Worm (Caenorhabditis elegans): ENCODE results near the gene C08F11.7.
"Not testable (repeated sequence)": the region's sequence is repeated elsewhere in the genome, so short reads cannot be mapped to it uniquely, and the experiment has no call there.

Gene C08F11.7

DNA sequence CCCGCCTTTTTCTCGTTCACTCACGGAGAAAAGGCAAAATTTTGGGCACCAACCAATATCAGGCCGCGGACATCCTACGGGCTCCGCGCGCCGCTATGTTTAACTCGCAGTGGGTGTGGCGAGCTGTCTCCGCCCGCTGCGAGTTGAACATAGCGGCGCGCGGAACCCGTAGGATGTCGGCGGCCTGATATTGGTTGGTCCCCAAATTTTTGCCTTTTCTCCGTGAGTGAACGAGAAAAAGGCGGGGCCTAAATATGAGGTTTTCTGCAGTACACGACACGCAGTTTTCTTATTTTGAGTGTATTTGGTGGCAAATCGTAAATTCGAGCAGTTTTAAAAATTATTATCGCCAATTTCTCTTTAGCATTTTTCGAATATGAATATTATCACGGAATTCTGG is 21.1 kb downstream of the C08F11.7 start:
- TF ChIP-seq snpc-4 (GFP tag; optimal IDR thresholded peaks at IDR 0.05) = not testable (repeated sequence)
- TF ChIP-seq snpc-4 (tag; optimal IDR thresholded peaks at IDR 0.05) (peak in 2 of 4 experiments; percentile 17 to 87), attf-6 (GFP tag; IDR thresholded peaks at IDR 0.05) (peak; percentile 94), cebp-2 (GFP tag; IDR thresholded peaks at IDR 0.05) (0 out of 2 replicates have a peak, but pooled peaks have one; percentile 69), madf-6 (GFP tag; IDR thresholded peaks at IDR 0.05) (peak; percentile 41; the same call in 1 of the 2 replicates), hmg-1.2 (GFP tag; IDR thresholded peaks at IDR 0.05) (peak; percentile 67), pbrm-1 (GFP tag; IDR thresholded peaks at IDR 0.05) (peak; percentile 78), mcd-1 (GFP tag; IDR thresholded peaks at IDR 0.05) (peak; percentile 61)

ce11 chrIV:13659449-13659848 is 22.4 kb downstream of the C08F11.7 start, which contains the start of gene Y45F10C.1:
TSS of gene Y45F10C.1 (minus strand) at chrIV:13659549.
- TF ChIP-seq F23B12.7 (tag; optimal IDR thresholded peaks at IDR 0.05; ENCODE audit: insufficient read depth); K12H6.12 (tag; optimal IDR thresholded peaks at IDR 0.05); tbx-9 (tag; optimal IDR thresholded peaks at IDR 0.05; ENCODE audit: borderline replicate concordance): not testable (repeated sequence)

ce11 chrIV:13662570-13662969 is 25.5 kb downstream of the C08F11.7 start, which contains the start of gene Y45F10C.2:
TSS of gene Y45F10C.2 (minus strand) at chrIV:13662670.
- not testable (repeated sequence) for TF ChIP-seq nhr-90, ztf-26, rec-8 (tag; optimal IDR thresholded peaks at IDR 0.05)

DNA sequence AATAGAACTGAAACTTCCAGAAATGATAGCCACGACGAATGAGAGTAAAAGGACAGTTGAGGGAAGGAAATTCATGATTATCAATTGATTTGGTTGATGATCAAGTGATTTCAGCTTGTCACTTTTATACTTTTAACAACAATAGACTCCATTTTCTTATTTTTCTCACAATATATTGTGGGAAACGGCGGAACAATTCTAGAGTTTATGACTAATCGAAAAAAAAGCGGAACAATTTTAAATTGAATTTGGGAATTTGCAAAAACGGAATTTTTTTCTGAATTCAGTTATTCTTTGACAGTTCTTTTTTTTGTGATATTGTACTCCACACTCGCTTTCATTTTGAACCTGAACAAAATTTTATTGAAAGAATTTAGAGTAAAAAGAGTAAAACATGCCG is 27.0 kb downstream of the C08F11.7 start, which contains the start of gene Y45F10C.4:
Gene Y45F10C.4 (minus strand): TSS at position 101 of the 400 bp plus-strand sequence.
- TF ChIP-seq ceh-100 (GFP tag; IDR thresholded peaks at IDR 0.05) (no peak), nhr-120 (GFP tag; IDR thresholded peaks at IDR 0.05) (no peak), lin-54 (GFP tag; optimal IDR thresholded peaks at IDR 0.05) (no peak), somi-1 (GFP tag; optimal IDR thresholded peaks at IDR 0.05) (no peak), mel-28 (tag; optimal IDR thresholded peaks at IDR 0.05; ENCODE audit: borderline replicate concordance) (no peak), ztf-18 (tag; optimal IDR thresholded peaks at IDR 0.05) (no peak), F57C9.4 (tag; optimal IDR thresholded peaks at IDR 0.05) (no peak), nhr-80 (tag; optimal IDR thresholded peaks at IDR 0.05) (no peak), cebp-1 (GFP tag; IDR thresholded peaks at IDR 0.05) (no peak), cebp-1 (tag; optimal IDR thresholded peaks at IDR 0.05) (no peak), sea-2 (GFP tag; IDR thresholded peaks at IDR 0.05) (no peak), aptf-2 (GFP tag; conservative IDR thresholded peaks at IDR 0.05) (no peak), ccch-3 (GFP tag; optimal IDR thresholded peaks at IDR 0.05) (no peak), bed-2 (GFP tag; IDR thresholded peaks at IDR 0.05) (no peak), pha-4 (tag; optimal IDR thresholded peaks at IDR 0.05) (no peak), F39B2.1 (GFP tag; IDR thresholded peaks at IDR 0.05) (no peak), him-1 (tag; optimal IDR thresholded peaks at IDR 0.05) (no peak), ama-1 (optimal IDR thresholded peaks at IDR 0.05) (no peak), ama-1 (GFP tag; optimal IDR thresholded peaks at IDR 0.05) (no peak), madf-6 (GFP tag; IDR thresholded peaks at IDR 0.05) (no peak), xnd-1 (tag; optimal IDR thresholded peaks at IDR 0.05) (no peak)

ce11 chrIV:13665073-13665472 is 28.0 kb downstream of the C08F11.7 start:
- no peak for TF ChIP-seq mxl-1 (tag; optimal IDR thresholded peaks at IDR 0.05)
- peak; percentile 81 for TF ChIP-seq attf-6 (GFP tag; IDR thresholded peaks at IDR 0.05)
- no peak for TF ChIP-seq akir-1 (GFP tag; optimal IDR thresholded peaks at IDR 0.05)
- no peak for TF ChIP-seq tbx-9 (tag; optimal IDR thresholded peaks at IDR 0.05; ENCODE audit: borderline replicate concordance)
- peak; percentile 20; the same call in 1 of the 2 replicates for TF ChIP-seq ekl-4 (GFP tag; IDR thresholded peaks at IDR 0.05)
- no peak for TF ChIP-seq somi-1 (GFP tag; optimal IDR thresholded peaks at IDR 0.05)
- no peak for TF ChIP-seq F57C9.4 (tag; optimal IDR thresholded peaks at IDR 0.05)
- TF ChIP-seq B0035.1 (tag; optimal IDR thresholded peaks at IDR 0.05) = no peak
- TF ChIP-seq B0336.3 (GFP tag; IDR thresholded peaks at IDR 0.05) = no peak
- TF ChIP-seq F55B11.4 (tag; optimal IDR thresholded peaks at IDR 0.05; ENCODE audit: borderline replicate concordance, insufficient read depth) = no peak
- TF ChIP-seq dpff-1 (tag; optimal IDR thresholded peaks at IDR 0.05) = no peak
- TF ChIP-seq let-526 (GFP tag; IDR thresholded peaks at IDR 0.05) = no peak
- TF ChIP-seq Y53F4B.3 (GFP tag; IDR thresholded peaks at IDR 0.05) = no peak
- TF ChIP-seq rpc-1 (optimal IDR thresholded peaks at IDR 0.05) = no peak
- no peak for TF ChIP-seq rpc-1 (tag; optimal IDR thresholded peaks at IDR 0.05)

Data from whole organism, young adult.